Fruit fly (Drosophila melanogaster) whole organism, prepupa: ENCODE results near the gene Ccm3.

Experiments used
- Blimp-1 ChIP-seq: fragments of 200-800 bp; sonication (Bioruptor generic); optimal IDR thresholded peaks from 3 replicates; lab custom pipeline; 2017; ENCODE audit warnings: missing biosample characterization, missing genetic modification characterization, mild to moderate bottlenecking, moderate library complexity, missing genetic modification reagents
- CG10631 ChIP-seq: fragments of 200-800 bp; sonication (Bioruptor generic); optimal IDR thresholded peaks from 2 replicates; lab custom pipeline; 2016; ENCODE audit warnings: missing biosample characterization, missing genetic modification characterization
- CG10669 ChIP-seq: fragments of 200-800 bp; sonication (Bioruptor generic); optimal IDR thresholded peaks from 3 replicates; lab custom pipeline; 2018; ENCODE audit warnings: missing biosample characterization, mild to moderate bottlenecking, missing genetic modification characterization, moderate library complexity
- CG11294 ChIP-seq: fragments of 200-800 bp; sonication (Bioruptor generic); IDR thresholded peaks from 2 replicates; pipeline ENCODE4 v1.3.6; 2022; ENCODE audit warnings: missing biosample characterization, missing genetic modification characterization
- CG11762 ChIP-seq: fragments of 200-800 bp; sonication (Bioruptor generic); optimal IDR thresholded peaks from 3 replicates; lab custom pipeline; 2016; ENCODE audit warnings: missing biosample characterization, missing genetic modification characterization; ENCODE audit not compliant: insufficient read depth
- CG11902 ChIP-seq: fragments of 200-800 bp; sonication (Bioruptor generic); optimal IDR thresholded peaks from 3 replicates; lab custom pipeline; 2016; ENCODE audit warnings: missing biosample characterization, missing genetic modification characterization
- CG15336 ChIP-seq: fragments of 200-800 bp; sonication (Bioruptor generic); IDR thresholded peaks from 2 replicates; pipeline ENCODE4 v1.3.6; 2022; ENCODE audit warnings: missing biosample characterization, missing genetic modification characterization
- CG1621 ChIP-seq: fragments of 200-800 bp; sonication (Bioruptor generic); optimal IDR thresholded peaks from 3 replicates; lab custom pipeline; 2018; ENCODE audit warnings: missing biosample characterization, mild to moderate bottlenecking, missing genetic modification characterization
- CG16779 ChIP-seq: fragments of 200-800 bp; sonication (Bioruptor generic); optimal IDR thresholded peaks from 3 replicates; lab custom pipeline; 2017; ENCODE audit warnings: missing biosample characterization, mild to moderate bottlenecking, missing genetic modification characterization
- CG3032 ChIP-seq: fragments of 200-800 bp; optimal IDR thresholded peaks from 2 replicates; lab custom pipeline; 2019; ENCODE audit warnings: missing biosample characterization, mild to moderate bottlenecking, missing genetic modification characterization, moderate library complexity
- CG31627 ChIP-seq: fragments of 200-800 bp; sonication (Bioruptor generic); optimal IDR thresholded peaks from 3 replicates; lab custom pipeline; 2016; ENCODE audit warnings: missing biosample characterization, missing genetic modification characterization
- CG32006 ChIP-seq: fragments of 200-800 bp; sonication (Bioruptor generic); optimal IDR thresholded peaks from 3 replicates; lab custom pipeline; 2017; ENCODE audit warnings: missing biosample characterization, mild to moderate bottlenecking, missing genetic modification characterization
- CG34406 ChIP-seq: fragments of 200-800 bp; sonication (Bioruptor generic); optimal IDR thresholded peaks from 3 replicates; lab custom pipeline; 2016; ENCODE audit warnings: missing biosample characterization, missing genetic modification characterization
- CG3919 ChIP-seq: fragments of 200-800 bp; sonication (Bioruptor generic); optimal IDR thresholded peaks from 3 replicates; lab custom pipeline; 2016; ENCODE audit warnings: missing biosample characterization, missing genetic modification characterization
- CG6276 ChIP-seq: fragments of 200-800 bp; sonication (Bioruptor generic); optimal IDR thresholded peaks from 2 replicates; lab custom pipeline; 2017; ENCODE audit warnings: missing biosample characterization, mild to moderate bottlenecking, missing genetic modification characterization
- CG6792 ChIP-seq: fragments of 200-800 bp; sonication (Bioruptor generic); optimal IDR thresholded peaks from 3 replicates; lab custom pipeline; 2016; ENCODE audit warnings: missing biosample characterization, missing genetic modification characterization
- CG6808 ChIP-seq: fragments of 200-800 bp; sonication (Bioruptor generic); optimal IDR thresholded peaks from 3 replicates; lab custom pipeline; 2017; ENCODE audit warnings: missing biosample characterization, missing genetic modification characterization, mild to moderate bottlenecking, moderate library complexity, missing genetic modification reagents
- CG6854 ChIP-seq: fragments of 200-800 bp; sonication (Bioruptor generic); optimal IDR thresholded peaks from 2 replicates; lab custom pipeline; 2017; ENCODE audit warnings: missing biosample characterization, mild to moderate bottlenecking, missing genetic modification characterization
- CG7368 ChIP-seq: fragments of 200-800 bp; sonication (Bioruptor generic); optimal IDR thresholded peaks from 3 replicates; lab custom pipeline; 2016; ENCODE audit warnings: missing biosample characterization, missing genetic modification characterization
- CG8119 ChIP-seq: fragments of 200-800 bp; sonication (Bioruptor generic); IDR thresholded peaks from 3 replicates; pipeline ENCODE4 v1.3.6; 2022; ENCODE audit warnings: missing biosample characterization, missing genetic modification characterization
- CG8319 ChIP-seq: fragments of 200-800 bp; sonication (Bioruptor generic); optimal IDR thresholded peaks from 3 replicates; lab custom pipeline; 2016; ENCODE audit warnings: missing biosample characterization, missing genetic modification characterization
- CG8632 ChIP-seq: fragments of 200-800 bp; sonication (Bioruptor generic); optimal IDR thresholded peaks from 3 replicates; lab custom pipeline; 2016; ENCODE audit warnings: missing biosample characterization, missing genetic modification characterization
- CG9139 ChIP-seq: fragments of 200-800 bp; sonication (Bioruptor generic); optimal IDR thresholded peaks from 3 replicates; lab custom pipeline; 2017; ENCODE audit warnings: missing biosample characterization, mild to moderate bottlenecking, missing genetic modification characterization
- Eip78C ChIP-seq: fragments of 200-800 bp; sonication (Bioruptor generic); peaks from one replicate; lab custom pipeline; 2016; ENCODE audit warnings: missing biosample characterization, missing genetic modification characterization
- Ets21C ChIP-seq: fragments of 200-800 bp; sonication (Bioruptor generic); optimal IDR thresholded peaks from 3 replicates; lab custom pipeline; 2016; ENCODE audit warnings: missing biosample characterization, missing genetic modification characterization
- Ets96B ChIP-seq: fragments of 200-800 bp; optimal IDR thresholded peaks from 2 replicates; lab custom pipeline; 2019; ENCODE audit warnings: missing biosample characterization, mild to moderate bottlenecking, missing genetic modification characterization, moderate library complexity
- Gug ChIP-seq: fragments of 200-800 bp; sonication (Bioruptor generic); IDR thresholded peaks from 2 replicates; pipeline ENCODE4 v1.3.6; 2022; ENCODE audit warnings: missing biosample characterization, missing genetic modification characterization
- Hr38 ChIP-seq: sonication (Bioruptor generic); optimal IDR thresholded peaks from 2 replicates; lab custom pipeline; 2016; ENCODE audit warnings: missing biosample characterization, missing genetic modification characterization
- Hr39 ChIP-seq: fragments of 200-800 bp; sonication (Bioruptor generic); optimal IDR thresholded peaks from 2 replicates; lab custom pipeline; 2016; ENCODE audit warnings: missing biosample characterization, missing genetic modification characterization
- Hr4 ChIP-seq: fragments of 200-800 bp; sonication (Bioruptor generic); optimal IDR thresholded peaks from 3 replicates; lab custom pipeline; 2016; ENCODE audit warnings: missing biosample characterization, missing genetic modification characterization
- Met ChIP-seq: fragments of 200-800 bp; sonication (Bioruptor generic); optimal IDR thresholded peaks from 3 replicates; lab custom pipeline; 2016; ENCODE audit warnings: missing biosample characterization, missing genetic modification characterization
- OdsH ChIP-seq: fragments of 200-800 bp; sonication (Bioruptor generic); optimal IDR thresholded peaks from 3 replicates; lab custom pipeline; 2016; ENCODE audit warnings: missing biosample characterization, missing genetic modification characterization
- Smox ChIP-seq: fragments of 200-800 bp; sonication (Bioruptor generic); optimal IDR thresholded peaks from 3 replicates; lab custom pipeline; 2016; ENCODE audit warnings: missing biosample characterization, missing genetic modification characterization
- Sox102F ChIP-seq: fragments of 200-800 bp; sonication (Bioruptor generic); optimal IDR thresholded peaks from 2 replicates; lab custom pipeline; 2016; ENCODE audit warnings: missing biosample characterization, mild to moderate bottlenecking, missing genetic modification characterization
- Sox14 ChIP-seq: fragments of 200-800 bp; sonication (Bioruptor generic); optimal IDR thresholded peaks from 3 replicates; lab custom pipeline; 2016; ENCODE audit warnings: missing biosample characterization, missing genetic modification characterization
- Sox15 ChIP-seq: fragments of 200-800 bp; sonication (Bioruptor generic); optimal IDR thresholded peaks from 3 replicates; lab custom pipeline; 2016; ENCODE audit warnings: missing biosample characterization, missing genetic modification characterization
- acj6 ChIP-seq: fragments of 200-800 bp; sonication (Bioruptor generic); optimal IDR thresholded peaks from 3 replicates; lab custom pipeline; 2016; ENCODE audit warnings: missing biosample characterization, missing genetic modification characterization
- cyc ChIP-seq: fragments of 200-800 bp; sonication (Bioruptor generic); optimal IDR thresholded peaks from 3 replicates; lab custom pipeline; 2016; ENCODE audit warnings: missing biosample characterization, missing genetic modification characterization
- dac ChIP-seq: fragments of 200-800 bp; sonication (Bioruptor generic); optimal IDR thresholded peaks from 2 replicates; lab custom pipeline; 2017; ENCODE audit warnings: missing biosample characterization, mild to moderate bottlenecking, missing genetic modification characterization
- eg ChIP-seq: fragments of 200-800 bp; sonication (Bioruptor generic); IDR thresholded peaks from 3 replicates; pipeline ENCODE4 v1.3.6; 2022; ENCODE audit warnings: missing biosample characterization, missing genetic modification characterization
- fd59A ChIP-seq: fragments of 200-800 bp; sonication (Bioruptor generic); optimal IDR thresholded peaks from 2 replicates; lab custom pipeline; 2017; ENCODE audit warnings: missing biosample characterization, mild to moderate bottlenecking, missing genetic modification characterization, missing genetic modification reagents
- fd85E ChIP-seq: fragments of 200-800 bp; sonication (Bioruptor generic); optimal IDR thresholded peaks from 3 replicates; lab custom pipeline; 2016; ENCODE audit warnings: missing biosample characterization, missing genetic modification characterization
- fkh ChIP-seq: fragments of 200-800 bp; sonication (Bioruptor generic); optimal IDR thresholded peaks from 3 replicates; lab custom pipeline; 2017; ENCODE audit warnings: missing biosample characterization, mild to moderate bottlenecking, missing genetic modification characterization, moderate library complexity
- lz ChIP-seq: fragments of 200-800 bp; sonication (Bioruptor generic); optimal IDR thresholded peaks from 3 replicates; lab custom pipeline; 2016; ENCODE audit warnings: missing biosample characterization, missing genetic modification characterization
- net ChIP-seq: fragments of 200-800 bp; sonication (Bioruptor generic); optimal IDR thresholded peaks from 3 replicates; lab custom pipeline; 2016; ENCODE audit warnings: missing biosample characterization, missing genetic modification characterization
- pdm3 ChIP-seq: fragments of 200-800 bp; sonication (Bioruptor generic); optimal IDR thresholded peaks from 3 replicates; lab custom pipeline; 2016; ENCODE audit warnings: missing biosample characterization, missing genetic modification characterization
- salr ChIP-seq, 2 experiments: fragments of 200-800 bp; sonication (Bioruptor generic); optimal IDR thresholded peaks; 3 replicates each; lab custom pipeline; 2016 to 2018; ENCODE audit warnings: missing biosample characterization in 2 of 2, missing genetic modification characterization in 2 of 2, mild to moderate bottlenecking in 1 of 2
- spab ChIP-seq: fragments of 200-800 bp; sonication (Bioruptor generic); optimal IDR thresholded peaks from 2 replicates; lab custom pipeline; 2017; ENCODE audit warnings: missing biosample characterization, mild to moderate bottlenecking, missing genetic modification characterization, missing genetic modification reagents
- ss ChIP-seq, 2 experiments: fragments of 200-800 bp; sonication (Bioruptor generic); optimal IDR thresholded peaks; 2 replicates in 1 of 2; 3 replicates in 1 of 2; lab custom pipeline; 2017 to 2018; ENCODE audit warnings: mild to moderate bottlenecking in 2 of 2, missing biosample characterization in 2 of 2, missing genetic modification characterization in 2 of 2, moderate library complexity in 1 of 2
- topi ChIP-seq: fragments of 200-800 bp; sonication (Bioruptor generic); optimal IDR thresholded peaks from 3 replicates; lab custom pipeline; 2016; ENCODE audit warnings: missing biosample characterization, missing genetic modification characterization
- vri ChIP-seq: fragments of 200-800 bp; sonication (Bioruptor generic); optimal IDR thresholded peaks from 3 replicates; lab custom pipeline; 2016; ENCODE audit warnings: missing biosample characterization, mild to moderate bottlenecking, missing genetic modification characterization

The Ccm3 gene

dm6 chr3R:15409110-15409771 is 37.5 kb downstream of the Ccm3 start:
- TF ChIP-seq CG8319: no peak
- TF ChIP-seq CG10669 (GFP tag; lab: Kevin White, UChicago): no peak
- no peak for TF ChIP-seq fd59A (GFP tag; lab: Kevin White, UChicago)
- no peak for TF ChIP-seq lz (GFP tag; lab: Kevin White, UChicago)
- TF ChIP-seq Ets21C (GFP tag; lab: Kevin White, UChicago): no peak
- TF ChIP-seq Gug (GFP tag; lab: Robert Waterston, UW): 0 out of 2 replicates have a peak, but pooled peaks have one; percentile 42
- TF ChIP-seq Sox14 (GFP tag; lab: Kevin White, UChicago): peak; percentile 25
- peak; percentile 52 for TF ChIP-seq CG3919
- TF ChIP-seq topi: peak; percentile 32
- TF ChIP-seq CG8632 (GFP tag; lab: Kevin White, UChicago): no peak
- no peak for TF ChIP-seq CG6792 (GFP tag; lab: Kevin White, UChicago)
- TF ChIP-seq CG8119 (GFP tag; lab: Robert Waterston, UW): peak; percentile 60; the same call in 2 of the 3 replicates
- no peak for TF ChIP-seq CG6808 (GFP tag; lab: Kevin White, UChicago)
- no peak for TF ChIP-seq spab (GFP tag; lab: Kevin White, UChicago)
- TF ChIP-seq ss (GFP tag; optimal IDR thresholded peaks at IDR 0.05; lab: Kevin White, UChicago): no peak
- TF ChIP-seq CG6276: no peak
- TF ChIP-seq Smox (GFP tag; lab: Kevin White, UChicago): peak; percentile 30
- no peak for TF ChIP-seq CG3032 (tag; lab: Kevin White, UChicago)
- no peak for TF ChIP-seq CG9139
- TF ChIP-seq dac (GFP tag; lab: Kevin White, UChicago): peak; percentile 40
- no peak for TF ChIP-seq Blimp-1 (GFP tag; lab: Kevin White, UChicago)
- no peak for TF ChIP-seq fkh (GFP tag; lab: Kevin White, UChicago)
- TF ChIP-seq fd85E (GFP tag; lab: Kevin White, UChicago): no peak
- TF ChIP-seq eg (GFP tag; lab: Robert Waterston, UW): peak; percentile 65; the same call in 2 of the 3 replicates
- TF ChIP-seq CG6854 (GFP tag; lab: Kevin White, UChicago): no peak
- TF ChIP-seq Hr39 (GFP tag; lab: Kevin White, UChicago): no peak
- no peak for TF ChIP-seq Sox102F (GFP tag; lab: Kevin White, UChicago)
- TF ChIP-seq pdm3 (GFP tag; lab: Kevin White, UChicago): peak; percentile 1
- peak; percentile 41 for TF ChIP-seq cyc (GFP tag; lab: Kevin White, UChicago)
- peak; percentile 23 for TF ChIP-seq net (GFP tag; lab: Kevin White, UChicago)
- TF ChIP-seq CG7368 (GFP tag; lab: Kevin White, UChicago): peak; percentile 4
- TF ChIP-seq Met (GFP tag; lab: Kevin White, UChicago): peak; percentile 15
- TF ChIP-seq Hr38 (GFP tag; lab: Kevin White, UChicago): no peak
- peak; percentile 48; the same call in 1 of the 2 replicates for TF ChIP-seq CG11294
- no peak for TF ChIP-seq salr (GFP tag; optimal IDR thresholded peaks at IDR 0.05; lab: Kevin White, UChicago)
- no peak for TF ChIP-seq CG16779 (tag; lab: Kevin White, UChicago)
- peak; percentile 38 for TF ChIP-seq Hr4 (GFP tag; lab: Kevin White, UChicago)
- TF ChIP-seq acj6: no peak
- TF ChIP-seq CG31627 (GFP tag; lab: Kevin White, UChicago): peak; percentile 23
- TF ChIP-seq OdsH (GFP tag; lab: Kevin White, UChicago): peak; percentile 13
- TF ChIP-seq vri (GFP tag; lab: Kevin White, UChicago): peak; percentile 62
- TF ChIP-seq CG34406 (GFP tag; lab: Kevin White, UChicago): no peak
- peak; percentile 5 for TF ChIP-seq CG11762 (GFP tag; lab: Kevin White, UChicago)
- TF ChIP-seq Sox15: no peak
- no peak for TF ChIP-seq CG11902
- peak; percentile 41 for TF ChIP-seq CG32006 (GFP tag; lab: Kevin White, UChicago)
- TF ChIP-seq Eip78C (GFP tag; lab: Kevin White, UChicago): peak; percentile 41
- no peak for TF ChIP-seq CG1621 (tag; lab: Kevin White, UChicago)
- peak; percentile 64; the same call in 1 of the 2 replicates for TF ChIP-seq CG15336 (GFP tag; lab: Robert Waterston, UW)
- TF ChIP-seq Ets96B (tag; lab: Kevin White, UChicago): no peak
- TF ChIP-seq CG10631: no peak
